Fruit fly (Drosophila melanogaster): ENCODE results near the gene SMSr.

Gene SMSr

DNA sequence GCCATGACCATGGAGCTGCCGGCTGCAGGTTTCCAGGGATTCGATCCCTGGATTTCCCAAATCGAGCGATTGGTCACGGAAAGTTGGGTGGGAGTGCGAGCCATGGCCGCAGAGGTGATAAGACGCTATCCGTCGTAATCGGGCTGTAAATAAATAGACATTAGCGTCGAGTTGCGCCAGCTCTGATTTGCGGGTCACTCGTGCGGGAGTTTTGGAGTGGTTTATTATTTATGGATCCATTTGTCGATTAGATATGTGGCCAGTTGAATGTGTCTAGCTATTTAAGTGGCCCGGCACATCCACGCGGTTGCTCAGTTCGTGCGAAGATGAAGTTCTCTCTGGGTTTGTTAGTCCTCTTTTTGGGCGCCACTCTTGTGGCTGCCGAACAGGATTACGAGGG lies 16.7 kb upstream of the SMSr start, which contains the start of gene CG8562:
TSS of gene CG8562 (plus strand) at position 307 of the 400 bp plus-strand sequence.
- TF ChIP-seq toe (GFP tag; optimal IDR thresholded peaks at IDR 0.05): no peak

DNA sequence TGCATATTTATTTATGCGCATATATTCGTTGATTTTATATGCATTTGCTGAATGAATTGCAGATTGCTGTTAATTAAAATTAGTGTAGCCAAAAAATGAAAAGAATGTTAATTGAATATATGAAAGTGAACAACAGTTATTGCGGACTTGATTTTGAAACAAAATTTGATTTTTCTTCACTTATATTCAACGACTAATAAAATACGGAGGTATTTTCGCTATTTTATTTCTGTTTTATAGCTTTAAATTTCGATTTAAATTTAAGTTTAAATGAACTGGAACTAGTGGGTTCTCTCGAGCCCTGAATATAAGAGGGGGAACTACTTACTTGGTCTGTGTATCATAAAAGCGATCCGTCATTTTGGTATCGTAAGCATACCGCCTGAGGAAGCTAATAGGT lies 14.8 kb upstream of the SMSr start, which contains the start of gene CG32379:
TSS of gene CG32379 (plus strand) at position 301 of the 400 bp plus-strand sequence.
- TF ChIP-seq CG7045 (GFP tag; optimal IDR thresholded peaks at IDR 0.05) (no peak), pad (GFP tag; optimal IDR thresholded peaks at IDR 0.05) (no peak), kay (GFP tag; ENCODE audit: borderline replicate concordance) (no peak)

DNA sequence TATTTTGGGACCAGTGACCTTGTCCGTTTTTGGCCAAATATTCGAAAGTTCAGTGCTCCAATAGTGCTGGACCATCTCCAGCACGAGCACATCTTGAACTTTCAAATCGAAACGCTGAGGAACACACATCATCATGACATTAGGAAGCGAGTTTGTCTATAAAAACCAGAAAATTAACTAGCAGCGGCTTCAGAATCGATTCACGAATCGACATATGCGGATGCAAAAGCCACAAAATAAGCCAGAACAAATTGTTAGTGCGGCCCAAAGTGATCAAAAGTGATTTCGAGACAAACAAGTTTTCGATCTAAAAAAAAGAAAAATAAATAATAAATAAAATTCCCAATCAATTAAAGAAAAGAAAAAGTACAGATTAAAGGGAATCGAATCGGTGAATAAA lies 9.2 kb upstream of the SMSr start, which contains the start of gene CG8563:
TSS of gene CG8563 (plus strand) at position 301 of the 400 bp plus-strand sequence.
- TF ChIP-seq CG14711 (tag; optimal IDR thresholded peaks at IDR 0.05) (no peak), CG11617 (GFP tag; optimal IDR thresholded peaks at IDR 0.05) (no peak)

DNA sequence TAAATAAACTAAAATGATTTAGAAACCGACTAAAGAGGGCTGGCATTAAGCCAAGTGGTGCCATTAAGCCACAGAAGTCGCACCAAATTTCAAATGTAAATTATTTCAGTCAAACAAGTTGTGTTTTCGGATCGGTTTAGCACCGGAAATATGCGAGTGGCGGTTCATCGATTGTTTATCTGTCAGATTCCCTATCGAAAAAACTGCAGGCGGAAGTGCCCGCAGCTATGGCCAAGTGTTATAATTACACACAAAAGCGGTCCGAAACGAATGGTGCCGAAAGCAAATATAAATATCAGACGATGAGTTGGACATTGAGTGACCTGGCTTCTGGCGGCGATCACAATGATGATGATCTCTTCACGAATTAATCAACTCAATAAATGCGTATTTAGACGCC lies 8.7 kb upstream of the SMSr start:
- no peak for TF ChIP-seq CG5204 (GFP tag; optimal IDR thresholded peaks at IDR 0.05)
- TF ChIP-seq kay (GFP tag; ENCODE audit: borderline replicate concordance): no peak
- no peak for TF ChIP-seq cnc (optimal IDR thresholded peaks at IDR 0.05)
- TF ChIP-seq tj (GFP tag; optimal IDR thresholded peaks at IDR 0.05): no peak

DNA sequence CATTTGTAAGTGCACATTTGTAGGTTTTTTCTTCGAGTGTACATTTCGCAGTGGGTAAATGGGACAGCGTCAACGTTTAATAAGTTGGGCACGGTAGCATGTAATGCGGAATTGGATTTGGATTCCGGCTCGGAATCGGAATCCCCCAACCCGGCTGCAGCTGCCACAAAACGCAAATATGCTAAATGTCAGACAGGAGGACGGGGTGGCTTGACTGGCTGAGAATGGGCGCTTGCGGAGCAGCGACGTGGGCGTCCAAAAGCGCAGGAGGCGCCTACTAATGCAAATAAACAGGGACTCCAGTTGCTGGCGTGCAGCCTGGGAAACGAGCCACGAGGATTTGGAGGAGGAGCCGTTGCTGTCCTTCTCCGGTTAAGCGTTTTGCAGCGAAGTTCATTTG lies 6.5 kb upstream of the SMSr start, which contains the start of gene CG8564:
TSS of gene CG8564 (minus strand) at position 101 of the 400 bp plus-strand sequence.
- TF ChIP-seq CG11617 (GFP tag; optimal IDR thresholded peaks at IDR 0.05) (no peak), ovo (GFP tag; optimal IDR thresholded peaks at IDR 0.05) (no peak), Mnt (GFP tag; optimal IDR thresholded peaks at IDR 0.05) (no peak), cic (GFP tag; optimal IDR thresholded peaks at IDR 0.05) (no peak), Hr96 (GFP tag; optimal IDR thresholded peaks at IDR 0.05) (no peak), bab1 (GFP tag; optimal IDR thresholded peaks at IDR 0.05) (no peak), CG1620 (GFP tag; optimal IDR thresholded peaks at IDR 0.05) (no peak), Crg-1 (GFP tag; optimal IDR thresholded peaks at IDR 0.05) (no peak), cnc (optimal IDR thresholded peaks at IDR 0.05) (no peak), CG7045 (GFP tag; optimal IDR thresholded peaks at IDR 0.05) (no peak), pad (GFP tag; optimal IDR thresholded peaks at IDR 0.05) (no peak), CG12768 (GFP tag; optimal IDR thresholded peaks at IDR 0.05) (no peak), kay (GFP tag; ENCODE audit: borderline replicate concordance) (no peak), Clk (GFP tag; optimal IDR thresholded peaks at IDR 0.05) (no peak), CG7101 (tag; optimal IDR thresholded peaks at IDR 0.05) (no peak), toe (GFP tag; optimal IDR thresholded peaks at IDR 0.05) (no peak), CG5204 (GFP tag; optimal IDR thresholded peaks at IDR 0.05) (no peak), CG14711 (tag; optimal IDR thresholded peaks at IDR 0.05) (no peak), CG33017 (tag; optimal IDR thresholded peaks at IDR 0.05) (no peak)

DNA sequence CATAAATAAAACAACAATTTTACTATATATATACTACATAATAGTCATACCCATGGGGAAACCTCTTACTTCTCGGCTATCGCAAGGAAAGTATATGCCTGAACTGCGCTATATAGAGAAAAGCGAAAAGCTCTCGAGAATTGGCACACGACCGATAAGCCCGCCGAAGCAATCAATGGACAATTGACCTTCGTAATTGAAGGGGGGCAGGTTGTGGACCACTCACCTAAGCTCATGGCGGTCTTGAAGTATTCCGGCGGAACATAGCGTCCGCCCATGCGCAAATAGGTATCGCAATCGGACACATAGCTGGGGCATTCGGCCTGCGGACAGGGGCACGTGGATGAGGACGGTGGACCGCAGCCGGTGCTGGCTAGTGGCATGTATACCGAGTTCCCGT lies 879 bp downstream of the SMSr start:
- TF ChIP-seq Clk (GFP tag; optimal IDR thresholded peaks at IDR 0.05) (no peak), CG33017 (tag; optimal IDR thresholded peaks at IDR 0.05) (no peak), CG5204 (GFP tag; optimal IDR thresholded peaks at IDR 0.05) (no peak), kay (GFP tag; ENCODE audit: borderline replicate concordance) (no peak), cic (GFP tag; optimal IDR thresholded peaks at IDR 0.05) (peak; percentile 13), CG11617 (GFP tag; optimal IDR thresholded peaks at IDR 0.05) (no peak), CG1620 (GFP tag; optimal IDR thresholded peaks at IDR 0.05) (no peak)

DNA sequence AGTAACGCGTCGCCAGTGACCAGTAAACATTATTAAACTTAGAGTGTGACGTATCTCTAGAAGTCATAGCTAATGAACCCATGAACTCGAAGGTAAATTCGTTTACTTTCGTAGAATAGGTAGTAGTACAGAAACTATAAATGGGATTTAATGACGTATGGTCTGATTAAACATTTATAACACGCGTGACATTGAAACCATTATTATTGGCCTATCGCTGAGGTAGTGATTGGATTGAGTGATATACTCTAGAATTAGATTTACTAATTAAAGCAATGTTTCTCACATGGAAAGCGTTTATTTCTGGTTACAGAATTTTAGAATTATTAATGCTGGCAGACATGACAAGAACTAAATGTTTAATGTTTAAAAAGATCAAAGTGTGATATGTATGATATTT lies 4.4 kb downstream of the SMSr start:
- TF ChIP-seq CG11617 (GFP tag; optimal IDR thresholded peaks at IDR 0.05) (no peak), Mnt (GFP tag; optimal IDR thresholded peaks at IDR 0.05) (no peak), kay (GFP tag; ENCODE audit: borderline replicate concordance) (no peak), CG5204 (GFP tag; optimal IDR thresholded peaks at IDR 0.05) (no peak), CG33017 (tag; optimal IDR thresholded peaks at IDR 0.05) (no peak), CG7045 (GFP tag; optimal IDR thresholded peaks at IDR 0.05) (no peak), bab1 (GFP tag; optimal IDR thresholded peaks at IDR 0.05) (no peak), Clk (GFP tag; optimal IDR thresholded peaks at IDR 0.05) (no peak), CG7101 (tag; optimal IDR thresholded peaks at IDR 0.05) (no peak), cic (GFP tag; optimal IDR thresholded peaks at IDR 0.05) (no peak), pad (GFP tag; optimal IDR thresholded peaks at IDR 0.05) (no peak), tj (GFP tag; optimal IDR thresholded peaks at IDR 0.05) (no peak), Crg-1 (GFP tag; optimal IDR thresholded peaks at IDR 0.05) (no peak)

DNA sequence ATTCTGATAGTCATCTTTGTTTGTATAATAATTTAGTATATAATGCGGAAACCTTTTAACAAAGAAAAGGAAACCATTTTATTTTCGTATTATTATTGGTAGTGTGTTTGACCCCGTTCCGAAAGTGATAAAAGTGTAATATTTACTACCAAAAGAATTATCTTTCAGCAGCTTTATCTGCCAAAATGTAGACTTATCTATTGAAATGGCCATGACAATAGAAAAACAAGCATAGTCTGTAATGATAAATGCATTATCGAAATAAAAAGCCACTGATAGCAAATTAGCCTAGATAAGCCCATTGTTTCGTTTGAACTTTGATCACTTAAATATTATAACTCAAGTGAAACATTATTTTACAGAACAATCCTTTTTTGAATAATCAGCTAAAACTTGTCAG lies 5.1 kb downstream of the SMSr start:
- TF ChIP-seq CG12768 (GFP tag; optimal IDR thresholded peaks at IDR 0.05) (no peak), CG14711 (tag; optimal IDR thresholded peaks at IDR 0.05) (no peak), Crg-1 (GFP tag; optimal IDR thresholded peaks at IDR 0.05) (no peak), CG1620 (GFP tag; optimal IDR thresholded peaks at IDR 0.05) (no peak), bab1 (GFP tag; optimal IDR thresholded peaks at IDR 0.05) (no peak), Clk (GFP tag; optimal IDR thresholded peaks at IDR 0.05) (no peak), Mnt (GFP tag; optimal IDR thresholded peaks at IDR 0.05) (no peak), cic (GFP tag; optimal IDR thresholded peaks at IDR 0.05) (no peak), tj (GFP tag; optimal IDR thresholded peaks at IDR 0.05) (no peak), CG7101 (tag; optimal IDR thresholded peaks at IDR 0.05) (no peak), CG5204 (GFP tag; optimal IDR thresholded peaks at IDR 0.05) (no peak), CG33017 (tag; optimal IDR thresholded peaks at IDR 0.05) (no peak), ovo (GFP tag; optimal IDR thresholded peaks at IDR 0.05) (no peak), pad (GFP tag; optimal IDR thresholded peaks at IDR 0.05) (no peak)

All from whole organism, adult.